Comparison of ENCODE assay signal across 7 worm cellular contexts in the genomic region with DNA sequence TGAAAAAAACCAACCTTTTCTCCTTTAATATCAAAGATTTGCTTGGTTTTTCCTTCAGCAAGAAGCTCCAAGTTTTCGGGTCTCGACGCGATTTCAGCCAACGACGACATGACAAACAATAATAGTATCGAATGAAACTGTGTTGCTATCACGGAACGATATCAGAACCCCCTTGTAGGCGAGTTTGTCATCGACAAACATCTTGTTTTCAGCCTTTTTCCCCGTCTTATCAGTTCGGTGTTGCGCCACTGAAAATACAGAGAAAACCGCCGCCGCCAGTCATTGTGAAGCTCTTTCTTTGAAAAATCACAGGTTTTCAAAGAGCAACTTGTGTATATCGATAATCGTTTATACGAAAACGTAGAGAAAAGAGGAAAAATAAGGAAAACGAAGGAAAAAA.
TF ChIP-seq lines count a peak whose summit lies in the region.

Gene paic-1, minus strand, starts transcription at position 120 of the 400 bp plus-strand sequence.

TF ChIP-seq in whole organism, L1 larva, 84 proteins besides CTCF, POLR2A, EP300 and RAD21:
- TF ChIP-seq ceh-88 (GFP tag; IDR thresholded peaks at IDR 0.05; lab: Robert Waterston, UW) (no peak), efl-3 (GFP tag; optimal IDR thresholded peaks at IDR 0.05; lab: Kevin White, UChicago) (no peak), isw-1 (GFP tag; IDR thresholded peaks at IDR 0.05; lab: Robert Waterston, UW) (no peak), nhr-71 (tag; optimal IDR thresholded peaks at IDR 0.05; lab: Kevin White, UChicago) (peak; percentile 4), alr-1 (tag; optimal IDR thresholded peaks at IDR 0.05; lab: Kevin White, UChicago; ENCODE audit: borderline replicate concordance) (no peak), nhr-47 (tag; optimal IDR thresholded peaks at IDR 0.05; lab: Kevin White, UChicago) (peak; percentile 28), elt-2 (tag; optimal IDR thresholded peaks at IDR 0.05; lab: Kevin White, UChicago) (peak; percentile 72)

TF ChIP-seq in whole organism, L2 larva, 48 proteins besides CTCF, POLR2A, EP300 and RAD21 (continues in another document):
- no peak for TF ChIP-seq nhr-11 (tag; optimal IDR thresholded peaks at IDR 0.05; lab: Kevin White, UChicago)
- TF ChIP-seq F13H6.1 (tag; optimal IDR thresholded peaks at IDR 0.05; lab: Kevin White, UChicago) = no peak
- peak; percentile 57 for TF ChIP-seq fos-1 (tag; optimal IDR thresholded peaks at IDR 0.05; lab: Kevin White, UChicago)
- peak; percentile 3 for TF ChIP-seq crh-2 (tag; optimal IDR thresholded peaks at IDR 0.05; lab: Kevin White, UChicago)
- TF ChIP-seq snpc-4 (tag; optimal IDR thresholded peaks at IDR 0.05; lab: Kevin White, UChicago) = no peak
- no peak for TF ChIP-seq blmp-1 (tag; optimal IDR thresholded peaks at IDR 0.05; lab: Kevin White, UChicago; ENCODE audit: insufficient read depth)
- no peak for TF ChIP-seq R02D3.7 (tag; optimal IDR thresholded peaks at IDR 0.05; lab: Kevin White, UChicago)
- TF ChIP-seq ztf-11 (tag; optimal IDR thresholded peaks at IDR 0.05; lab: Kevin White, UChicago) = no peak
- no peak for TF ChIP-seq ZK546.5 (tag; optimal IDR thresholded peaks at IDR 0.05; lab: Kevin White, UChicago)
- no peak for TF ChIP-seq lsy-2 (tag; optimal IDR thresholded peaks at IDR 0.05; lab: Kevin White, UChicago)
- TF ChIP-seq nhr-129 (tag; optimal IDR thresholded peaks at IDR 0.05; lab: Kevin White, UChicago) = no peak
- no peak for TF ChIP-seq ama-1 (optimal IDR thresholded peaks at IDR 0.05; lab: Kevin White, UChicago)
- no peak for TF ChIP-seq skn-1 (tag; optimal IDR thresholded peaks at IDR 0.05; lab: Kevin White, UChicago)
- TF ChIP-seq sem-4 (tag; optimal IDR thresholded peaks at IDR 0.05; lab: Kevin White, UChicago) = no peak

TF ChIP-seq in whole organism, L3 larva, 47 proteins besides CTCF, POLR2A, EP300 and RAD21:
- TF ChIP-seq nhr-28 (tag; optimal IDR thresholded peaks at IDR 0.05; lab: Kevin White, UChicago) (no peak), ceh-16 (tag; optimal IDR thresholded peaks at IDR 0.05; lab: Kevin White, UChicago) (no peak), pha-4 (tag; optimal IDR thresholded peaks at IDR 0.05; lab: Kevin White, UChicago) (peak; percentile 24), nhr-43 (tag; optimal IDR thresholded peaks at IDR 0.05; lab: Kevin White, UChicago; ENCODE audit: poor library complexity, severe bottlenecking) (peak; percentile 21), elt-2 (tag; optimal IDR thresholded peaks at IDR 0.05; lab: Kevin White, UChicago) (peak; percentile 80), skn-1 (tag; optimal IDR thresholded peaks at IDR 0.05; lab: Kevin White, UChicago) (peak; percentile 21), jun-1 (tag; optimal IDR thresholded peaks at IDR 0.05; lab: Kevin White, UChicago) (no peak), pqm-1 (tag; optimal IDR thresholded peaks at IDR 0.05; lab: Kevin White, UChicago) (peak; percentile 32), ZK546.5 (tag; optimal IDR thresholded peaks at IDR 0.05; lab: Kevin White, UChicago) (no peak), ama-1 (optimal IDR thresholded peaks at IDR 0.05; lab: Kevin White, UChicago) (peak; percentile 82)

TF ChIP-seq in whole organism, L4 larva, 104 proteins besides CTCF, POLR2A, EP300 and RAD21 (continues in another document):
- TF ChIP-seq fos-1 (tag; optimal IDR thresholded peaks at IDR 0.05; lab: Kevin White, UChicago) (no peak), dve-1 (tag; optimal IDR thresholded peaks at IDR 0.05; lab: Kevin White, UChicago; ENCODE audit: insufficient read depth) (peak; percentile 30), zag-1 (tag; optimal IDR thresholded peaks at IDR 0.05; lab: Kevin White, UChicago) (no peak), dmd-8 (GFP tag; IDR thresholded peaks at IDR 0.05; lab: Robert Waterston, UW) (0 out of 2 replicates have a peak, but pooled peaks have one; percentile 18), jun-1 (tag; optimal IDR thresholded peaks at IDR 0.05; lab: Kevin White, UChicago) (no peak), hlh-11 (tag; optimal IDR thresholded peaks at IDR 0.05; lab: Kevin White, UChicago) (peak; percentile 16), F49E8.2 (tag; optimal IDR thresholded peaks at IDR 0.05; lab: Kevin White, UChicago; ENCODE audit: borderline replicate concordance) (peak; percentile 19), Y5F2A.4 (GFP tag; optimal IDR thresholded peaks at IDR 0.05; lab: Kevin White, UChicago) (no peak), daf-16 (GFP tag; optimal IDR thresholded peaks at IDR 0.05; lab: Kevin White, UChicago) (no peak), daf-16 (tag; optimal IDR thresholded peaks at IDR 0.05; lab: Kevin White, UChicago) (peak; percentile 82), zfp-3 (GFP tag; conservative IDR thresholded peaks at IDR 0.05; lab: Robert Waterston, UW) (no peak), zip-2 (tag; optimal IDR thresholded peaks at IDR 0.05; lab: Kevin White, UChicago) (peak; percentile 41), mes-2 (tag; optimal IDR thresholded peaks at IDR 0.05; lab: Kevin White, UChicago; ENCODE audit: poor library complexity, severe bottlenecking) (peak; percentile 54), attf-4 (tag; optimal IDR thresholded peaks at IDR 0.05; lab: Kevin White, UChicago) (no peak)

TF ChIP-seq in whole organism, early embryonic, 17 proteins besides CTCF, POLR2A, EP300 and RAD21:
- 0 out of 2 replicates have a peak, but pooled peaks have one; percentile 0 for TF ChIP-seq pes-1 (GFP tag; IDR thresholded peaks at IDR 0.05; lab: Robert Waterston, UW)
- TF ChIP-seq tbx-37 (GFP tag; conservative IDR thresholded peaks at IDR 0.05; lab: Robert Waterston, UW) = no peak

TF ChIP-seq in whole organism, late embryonic, 69 proteins besides CTCF, POLR2A, EP300 and RAD21:
- TF ChIP-seq fkh-10 (GFP tag; optimal IDR thresholded peaks at IDR 0.05; lab: Kevin White, UChicago) (no peak), Y22D7AL.16 (tag; optimal IDR thresholded peaks at IDR 0.05; lab: Kevin White, UChicago) (no peak), ceh-48 (tag; optimal IDR thresholded peaks at IDR 0.05; lab: Kevin White, UChicago) (no peak), dve-1 (tag; optimal IDR thresholded peaks at IDR 0.05; lab: Kevin White, UChicago) (no peak), ceh-14 (tag; optimal IDR thresholded peaks at IDR 0.05; lab: Kevin White, UChicago) (no peak), elt-2 (tag; optimal IDR thresholded peaks at IDR 0.05; lab: Kevin White, UChicago) (peak; percentile 74), odd-2 (tag; optimal IDR thresholded peaks at IDR 0.05; lab: Kevin White, UChicago) (no peak)

TF ChIP-seq in whole organism, young adult, 124 proteins besides CTCF, POLR2A, EP300 and RAD21:
- TF ChIP-seq attf-6 (GFP tag; IDR thresholded peaks at IDR 0.05; lab: Robert Waterston, UW) (no peak), hmg-20 (GFP tag; IDR thresholded peaks at IDR 0.05; lab: Robert Waterston, UW) (0 out of 2 replicates have a peak, but pooled peaks have one; percentile 3), xnd-1 (tag; optimal IDR thresholded peaks at IDR 0.05; lab: Kevin White, UChicago) (peak; percentile 17), snpc-3.4 (tag; optimal IDR thresholded peaks at IDR 0.05; lab: Kevin White, UChicago) (no peak), T26A5.8 (tag; optimal IDR thresholded peaks at IDR 0.05; lab: Kevin White, UChicago) (no peak), Y95B8A.8 (GFP tag; IDR thresholded peaks at IDR 0.05; lab: Robert Waterston, UW) (0 out of 2 replicates have a peak, but pooled peaks have one; percentile 51), cebp-1 (GFP tag; IDR thresholded peaks at IDR 0.05; lab: Robert Waterston, UW) (no peak), cebp-1 (tag; optimal IDR thresholded peaks at IDR 0.05; lab: Kevin White, UChicago) (peak; percentile 9), B0336.3 (GFP tag; IDR thresholded peaks at IDR 0.05; lab: Robert Waterston, UW) (peak; percentile 53; the same call in 1 of the 2 replicates), madf-3 (GFP tag; IDR thresholded peaks at IDR 0.05; lab: Robert Waterston, UW) (0 out of 2 replicates have a peak, but pooled peaks have one; percentile 11), egrh-3 (GFP tag; IDR thresholded peaks at IDR 0.05; lab: Robert Waterston, UW) (no peak), madf-6 (GFP tag; IDR thresholded peaks at IDR 0.05; lab: Robert Waterston, UW) (peak; percentile 32), ZK185.1 (tag; optimal IDR thresholded peaks at IDR 0.05; lab: Kevin White, UChicago; ENCODE audit: poor library complexity, severe bottlenecking) (peak; percentile 27), ceh-91 (GFP tag; IDR thresholded peaks at IDR 0.05; lab: Robert Waterston, UW) (no peak), F57C9.4 (tag; optimal IDR thresholded peaks at IDR 0.05; lab: Kevin White, UChicago) (no peak), pbrm-1 (GFP tag; IDR thresholded peaks at IDR 0.05; lab: Robert Waterston, UW) (0 out of 2 replicates have a peak, but pooled peaks have one; percentile 7), ztf-25 (GFP tag; IDR thresholded peaks at IDR 0.05; lab: Robert Waterston, UW) (no peak), aptf-2 (GFP tag; conservative IDR thresholded peaks at IDR 0.05; lab: Robert Waterston, UW) (no peak), rec-8 (tag; optimal IDR thresholded peaks at IDR 0.05; lab: Kevin White, UChicago) (no peak), B0035.1 (tag; optimal IDR thresholded peaks at IDR 0.05; lab: Kevin White, UChicago) (peak; percentile 38), nhr-80 (tag; optimal IDR thresholded peaks at IDR 0.05; lab: Kevin White, UChicago) (peak; percentile 58), lin-26 (GFP tag; IDR thresholded peaks at IDR 0.05; lab: Robert Waterston, UW) (peak; percentile 44; the same call in 1 of the 2 replicates), dox-1 (GFP tag; IDR thresholded peaks at IDR 0.05; lab: Robert Waterston, UW) (0 out of 2 replicates have a peak, but pooled peaks have one; percentile 23), lin-54 (GFP tag; optimal IDR thresholded peaks at IDR 0.05; lab: Kevin White, UChicago) (peak; percentile 20), dpff-1 (tag; optimal IDR thresholded peaks at IDR 0.05; lab: Kevin White, UChicago) (no peak), Y79H2A.3 (GFP tag; conservative IDR thresholded peaks at IDR 0.05; lab: Robert Waterston, UW) (0 out of 2 replicates have a peak, but pooled peaks have one; percentile 19), hrde-1 (tag; optimal IDR thresholded peaks at IDR 0.05; lab: Kevin White, UChicago; ENCODE audit: borderline replicate concordance) (peak; percentile 47), sea-2 (GFP tag; IDR thresholded peaks at IDR 0.05; lab: Robert Waterston, UW) (no peak), lin-40 (tag; optimal IDR thresholded peaks at IDR 0.05; lab: Kevin White, UChicago) (peak; percentile 27), lin-35 (GFP tag; optimal IDR thresholded peaks at IDR 0.05; lab: Kevin White, UChicago) (peak in 1 of 3 experiments; percentile 37)
